Worm (Caenorhabditis elegans) whole organism, L2 larva: ENCODE measurements around the gene Y49A10A.2.
A peak's percentile ranks its signal among the peaks of the same experiment; 100 is the strongest.

Experiments
- C34F6.9 ChIP-seq: fragments of 150-350 bp; optimal IDR thresholded peaks from 2 replicates; lab custom pipeline; 2014; ENCODE audit warnings: missing biosample characterization, missing genetic modification characterization
- F13H6.1 ChIP-seq: sonication (generic microtip); optimal IDR thresholded peaks from 2 replicates; lab custom pipeline; 2016; ENCODE audit warnings: missing genetic modification characterization, missing compliant biosample characterization
- R02D3.7 ChIP-seq: fragments of 150-350 bp; optimal IDR thresholded peaks from 2 replicates; lab custom pipeline; 2014; ENCODE audit warnings: missing biosample characterization, missing genetic modification characterization
- Y55F3AM.14 ChIP-seq: fragments of 200-800 bp; sonication (Bioruptor generic); optimal IDR thresholded peaks from 2 replicates; lab custom pipeline; 2018; ENCODE audit warnings: mild to moderate bottlenecking, missing genetic modification characterization, missing compliant biosample characterization
- ZK546.5 ChIP-seq: sonication (generic microtip); optimal IDR thresholded peaks from 2 replicates; lab custom pipeline; 2017; ENCODE audit warnings: missing biosample characterization, missing genetic modification characterization
- alr-1 ChIP-seq: fragments of 150-350 bp; optimal IDR thresholded peaks from 2 replicates; lab custom pipeline; 2014; ENCODE audit warnings: missing biosample characterization, missing genetic modification characterization
- aly-2 ChIP-seq: fragments of 150-350 bp; optimal IDR thresholded peaks from 2 replicates; lab custom pipeline; 2014; ENCODE audit warnings: missing biosample characterization, missing genetic modification characterization
- ama-1 ChIP-seq: fragments of 150-350 bp; optimal IDR thresholded peaks from 2 replicates; lab custom pipeline; 2018; ENCODE audit warnings: inconsistent platforms
- blmp-1 ChIP-seq: sonication (generic microtip); optimal IDR thresholded peaks from 2 replicates; lab custom pipeline; 2017; ENCODE audit warnings: missing genetic modification characterization, mild to moderate bottlenecking, missing compliant biosample characterization, antibody characterized with exemption, moderate library complexity; ENCODE audit not compliant: insufficient read depth
- ceh-16 ChIP-seq: fragments of 150-350 bp; optimal IDR thresholded peaks from 2 replicates; lab custom pipeline; 2014; ENCODE audit warnings: missing biosample characterization, missing genetic modification characterization
- ceh-82 ChIP-seq: fragments of 150-350 bp; optimal IDR thresholded peaks from 2 replicates; lab custom pipeline; 2014; ENCODE audit warnings: missing biosample characterization, missing genetic modification characterization
- crh-2 ChIP-seq: sonication (generic microtip); optimal IDR thresholded peaks from 2 replicates; lab custom pipeline; 2017; ENCODE audit warnings: missing biosample characterization, missing genetic modification characterization
- dmd-4 ChIP-seq: sonication (generic microtip); optimal IDR thresholded peaks from 2 replicates; lab custom pipeline; 2017; ENCODE audit warnings: missing biosample characterization, missing genetic modification characterization
- egl-27 ChIP-seq: sonication (generic microtip); optimal IDR thresholded peaks from 3 replicates; lab custom pipeline; 2017; ENCODE audit warnings: missing biosample characterization, missing genetic modification reagents, missing genetic modification characterization
- elt-1 ChIP-seq: fragments of 150-350 bp; optimal IDR thresholded peaks from 2 replicates; lab custom pipeline; 2014; ENCODE audit warnings: missing biosample characterization, missing genetic modification characterization
- elt-3 ChIP-seq: sonication (generic microtip); optimal IDR thresholded peaks from 2 replicates; lab custom pipeline; 2017; ENCODE audit warnings: missing biosample characterization, missing genetic modification characterization
- fos-1 ChIP-seq: fragments of 150-350 bp; optimal IDR thresholded peaks from 2 replicates; lab custom pipeline; 2014; ENCODE audit warnings: missing biosample characterization, missing genetic modification characterization
- gmeb-1 ChIP-seq: fragments of 150-350 bp; optimal IDR thresholded peaks from 2 replicates; lab custom pipeline; 2014; ENCODE audit warnings: missing biosample characterization, missing genetic modification characterization
- lin-11 ChIP-seq: fragments of 150-350 bp; sonication (generic microtip); optimal IDR thresholded peaks from 2 replicates; lab custom pipeline; 2014; ENCODE audit warnings: missing biosample characterization, missing genetic modification characterization, inconsistent platforms, mixed read lengths
- lin-39 ChIP-seq: fragments of 150-350 bp; optimal IDR thresholded peaks from 2 replicates; lab custom pipeline; 2014; ENCODE audit warnings: missing biosample characterization, missing genetic modification reagents, missing genetic modification characterization
- lsy-2 ChIP-seq, 2 experiments: fragments of 150-350 bp in 1 of 2; sonication (generic microtip) in 1 of 2; optimal IDR thresholded peaks; 2 replicates each; lab custom pipeline; 2014 to 2017; ENCODE audit warnings: missing biosample characterization in 2 of 2, missing genetic modification characterization in 2 of 2
- mab-5 ChIP-seq: fragments of 150-350 bp; optimal IDR thresholded peaks from 2 replicates; lab custom pipeline; 2014; ENCODE audit warnings: missing biosample characterization, missing genetic modification characterization
- mbf-1 ChIP-seq: sonication (generic microtip); optimal IDR thresholded peaks from 2 replicates; lab custom pipeline; 2017; ENCODE audit warnings: missing biosample characterization, missing genetic modification characterization
- mdl-1 ChIP-seq, 2 experiments: fragments of 150-350 bp in 1 of 2; sonication (generic microtip) in 1 of 2; optimal IDR thresholded peaks; 2 replicates each; lab custom pipeline; 2017; ENCODE audit warnings: missing biosample characterization in 2 of 2, missing genetic modification characterization in 2 of 2
- nhr-10 ChIP-seq: sonication (generic microtip); optimal IDR thresholded peaks from 2 replicates; lab custom pipeline; 2017; ENCODE audit warnings: missing biosample characterization, missing genetic modification characterization
- nhr-129 ChIP-seq: fragments of 150-350 bp; optimal IDR thresholded peaks from 2 replicates; lab custom pipeline; 2014; ENCODE audit warnings: missing biosample characterization, missing genetic modification characterization
- nhr-21 ChIP-seq: fragments of 150-350 bp; optimal IDR thresholded peaks from 2 replicates; lab custom pipeline; 2014; ENCODE audit warnings: missing biosample characterization, missing genetic modification characterization
- nhr-25 ChIP-seq: fragments of 150-350 bp; sonication (generic microtip); optimal IDR thresholded peaks from 3 replicates; lab custom pipeline; 2014; ENCODE audit warnings: missing biosample characterization, missing genetic modification characterization
- nhr-6 ChIP-seq: fragments of 150-350 bp; optimal IDR thresholded peaks from 2 replicates; lab custom pipeline; 2014; ENCODE audit warnings: missing biosample characterization, missing genetic modification characterization
- nhr-77 ChIP-seq: fragments of 150-350 bp; optimal IDR thresholded peaks from 2 replicates; lab custom pipeline; 2014; ENCODE audit warnings: missing biosample characterization, missing genetic modification characterization
- sem-4 ChIP-seq: fragments of 150-350 bp; optimal IDR thresholded peaks from 2 replicates; lab custom pipeline; 2014; ENCODE audit warnings: missing biosample characterization, missing genetic modification reagents, missing genetic modification characterization
- skn-1 ChIP-seq: sonication (generic microtip); optimal IDR thresholded peaks from 2 replicates; lab custom pipeline; 2017; ENCODE audit warnings: missing biosample characterization, missing genetic modification characterization
- sma-3 ChIP-seq: sonication (generic microtip); optimal IDR thresholded peaks from 2 replicates; lab custom pipeline; 2016; ENCODE audit warnings: missing genetic modification reagents, missing genetic modification characterization, missing compliant biosample characterization
- sma-9 ChIP-seq, 2 experiments: fragments of 150-350 bp in 1 of 2; sonication (generic microtip) in 1 of 2; optimal IDR thresholded peaks; 2 replicates each; lab custom pipeline; 2014 to 2016; ENCODE audit warnings: missing genetic modification characterization in 2 of 2, mild to moderate bottlenecking in 1 of 2, missing biosample characterization in 1 of 2, missing compliant biosample characterization in 1 of 2, missing genetic modification reagents in 1 of 2, moderate library complexity in 1 of 2
- snpc-4 ChIP-seq: fragments of 150-350 bp; optimal IDR thresholded peaks from 2 replicates; lab custom pipeline; 2014; ENCODE audit warnings: missing biosample characterization, missing genetic modification characterization
- unc-39 ChIP-seq: fragments of 150-350 bp; optimal IDR thresholded peaks from 2 replicates; lab custom pipeline; 2014; ENCODE audit warnings: missing biosample characterization, missing genetic modification characterization
- unc-55 ChIP-seq: fragments of 150-350 bp; sonication (generic microtip); optimal IDR thresholded peaks from 3 replicates; lab custom pipeline; 2014; ENCODE audit warnings: missing biosample characterization, missing genetic modification reagents, missing genetic modification characterization
- zag-1 ChIP-seq: fragments of 150-350 bp; optimal IDR thresholded peaks from 2 replicates; lab custom pipeline; 2014; ENCODE audit warnings: missing biosample characterization, missing genetic modification characterization
- ztf-11 ChIP-seq: sonication (generic microtip); optimal IDR thresholded peaks from 2 replicates; lab custom pipeline; 2017; ENCODE audit warnings: missing biosample characterization, missing genetic modification characterization

Y49A10A.2 gene

ce11 chrX:10393362-10393761 is 20.9 kb upstream of the Y49A10A.2 start:
- no peak for TF ChIP-seq elt-1 (tag; lab: Kevin White, UChicago)

ce11 chrX:10392792-10393191 is 20.3 kb upstream of the Y49A10A.2 start:
- TF ChIP-seq R02D3.7 (tag; lab: Kevin White, UChicago) (no peak), F13H6.1 (tag; lab: Kevin White, UChicago) (no peak), ceh-16 (tag; lab: Kevin White, UChicago) (no peak), gmeb-1 (tag; lab: Kevin White, UChicago) (no peak), lin-39 (tag; lab: Kevin White, UChicago) (no peak), dmd-4 (tag; lab: Kevin White, UChicago) (no peak), alr-1 (tag; lab: Kevin White, UChicago) (no peak), sma-3 (no peak), ztf-11 (tag; lab: Kevin White, UChicago) (no peak), fos-1 (tag; lab: Kevin White, UChicago) (no peak), elt-1 (tag; lab: Kevin White, UChicago) (no peak), nhr-10 (tag; lab: Kevin White, UChicago) (no peak), C34F6.9 (tag; lab: Kevin White, UChicago) (no peak), sma-9 (GFP tag; optimal IDR thresholded peaks at IDR 0.05; lab: Kevin White, UChicago) (no peak), sma-9 (tag; optimal IDR thresholded peaks at IDR 0.05; lab: Kevin White, UChicago) (no peak), skn-1 (tag; lab: Kevin White, UChicago) (no peak), mdl-1 (tag; optimal IDR thresholded peaks at IDR 0.05; lab: Kevin White, UChicago) (no peak), mbf-1 (tag; lab: Kevin White, UChicago) (no peak), mab-5 (no peak)

- no peak for TF ChIP-seq R02D3.7 (tag; lab: Kevin White, UChicago)
- TF ChIP-seq unc-39 (tag; lab: Kevin White, UChicago) = no peak
- no peak for TF ChIP-seq lin-39 (tag; lab: Kevin White, UChicago)
- no peak for TF ChIP-seq zag-1 (tag; lab: Kevin White, UChicago)
- TF ChIP-seq Y55F3AM.14 (GFP tag; lab: Kevin White, UChicago) = no peak
- TF ChIP-seq mab-5 = no peak
- peak; percentile 49 for TF ChIP-seq nhr-25 (tag; lab: Kevin White, UChicago)
- no peak for TF ChIP-seq nhr-10 (tag; lab: Kevin White, UChicago)
- TF ChIP-seq skn-1 (tag; lab: Kevin White, UChicago) = no peak
- no peak for TF ChIP-seq alr-1 (tag; lab: Kevin White, UChicago)
- TF ChIP-seq aly-2 = no peak
- TF ChIP-seq egl-27 (tag; lab: Kevin White, UChicago) = no peak
- TF ChIP-seq lin-11 (tag; lab: Kevin White, UChicago) = no peak
- TF ChIP-seq nhr-21 (tag; lab: Kevin White, UChicago) = peak; percentile 64
- no peak for TF ChIP-seq C34F6.9 (tag; lab: Kevin White, UChicago)
- TF ChIP-seq nhr-77 = no peak
- no peak for TF ChIP-seq nhr-6
- no peak for TF ChIP-seq ama-1 (lab: Kevin White, UChicago)
- no peak for TF ChIP-seq unc-55 (GFP tag; lab: Kevin White, UChicago)
- TF ChIP-seq sma-3 = peak; percentile 57
- TF ChIP-seq ceh-16 (tag; lab: Kevin White, UChicago) = peak; percentile 40
- TF ChIP-seq ZK546.5 (tag; lab: Kevin White, UChicago) = no peak
- TF ChIP-seq mdl-1 (tag; optimal IDR thresholded peaks at IDR 0.05; lab: Kevin White, UChicago) = no peak
- TF ChIP-seq nhr-129 (tag; lab: Kevin White, UChicago) = no peak
- peak; percentile 54 for TF ChIP-seq sem-4 (tag; lab: Kevin White, UChicago)
- TF ChIP-seq ceh-82 = no peak
- no peak for TF ChIP-seq elt-3 (tag; lab: Kevin White, UChicago)
- no peak for TF ChIP-seq crh-2
- no peak for TF ChIP-seq snpc-4 (tag; lab: Kevin White, UChicago)
- TF ChIP-seq lsy-2 (tag; optimal IDR thresholded peaks at IDR 0.05; lab: Kevin White, UChicago) = peak in 1 of 2 experiments; percentile 28
- no peak for TF ChIP-seq gmeb-1 (tag; lab: Kevin White, UChicago)
- peak; percentile 12 for TF ChIP-seq fos-1 (tag; lab: Kevin White, UChicago)
- TF ChIP-seq F13H6.1 (tag; lab: Kevin White, UChicago) = no peak
- peak; percentile 70 for TF ChIP-seq blmp-1 (tag; lab: Kevin White, UChicago)
- no peak for TF ChIP-seq mbf-1 (tag; lab: Kevin White, UChicago)
- no peak for TF ChIP-seq elt-1 (tag; lab: Kevin White, UChicago)
Measured at ce11 chrX:10391174-10391573, 18.7 kb upstream of the Y49A10A.2 start.
